Fruit fly (Drosophila melanogaster): ENCODE data around the gene TotE.
A peak's percentile ranks its signal among the peaks of the same experiment; 100 is the strongest.

Gene TotE

dm6 chr2L:19866540-19867318 lies 46.6 kb downstream of the TotE start (continued):
- TF ChIP-seq fd64A (GFP tag; optimal IDR thresholded peaks at IDR 0.05) (no peak), Oli (tag; optimal IDR thresholded peaks at IDR 0.05) (peak; percentile 60), CG10543 (GFP tag; optimal IDR thresholded peaks at IDR 0.05) (no peak), ash1 (GFP tag; optimal IDR thresholded peaks at IDR 0.05) (no peak), Dll (GFP tag; IDR thresholded peaks at IDR 0.05; ENCODE audit: partially characterized antibody) (no peak), Eip74EF (GFP tag; optimal IDR thresholded peaks at IDR 0.05) (no peak), Chrac-16 (GFP tag; optimal IDR thresholded peaks at IDR 0.05) (peak; percentile 39), btn (GFP tag; optimal IDR thresholded peaks at IDR 0.05) (no peak), Xrp1 (GFP tag; IDR thresholded peaks at IDR 0.05) (peak; percentile 50; the same call in 1 of the 2 replicates), Dfd (GFP tag; optimal IDR thresholded peaks at IDR 0.05) (no peak), CG11085 (GFP tag; IDR thresholded peaks at IDR 0.05) (no peak), Lpt (GFP tag; optimal IDR thresholded peaks at IDR 0.05) (no peak), klu (GFP tag; IDR thresholded peaks at IDR 0.05) (0 out of 2 replicates have a peak, but pooled peaks have one; percentile 10), CG13624 (GFP tag; optimal IDR thresholded peaks at IDR 0.05) (peak; percentile 7), HLHmδ (GFP tag; optimal IDR thresholded peaks at IDR 0.05) (no peak), CG1603 (tag; optimal IDR thresholded peaks at IDR 0.05) (peak; percentile 45), CG9817 (tag; optimal IDR thresholded peaks at IDR 0.05) (no peak), lab (GFP tag; optimal IDR thresholded peaks at IDR 0.05) (peak; percentile 31), da (GFP tag; optimal IDR thresholded peaks at IDR 0.05) (peak; percentile 67), CTCF (GFP tag; optimal IDR thresholded peaks at IDR 0.05) (no peak), CG2120 (GFP tag; optimal IDR thresholded peaks at IDR 0.05) (peak; percentile 53), Med (GFP tag) (peak; percentile 16), amos (GFP tag; IDR thresholded peaks at IDR 0.05; ENCODE audit: partially characterized antibody) (no peak), CG10321 (GFP tag; IDR thresholded peaks at IDR 0.05) (no peak), Gug (GFP tag; IDR thresholded peaks at IDR 0.05) (0 out of 4 replicates have a peak, but pooled peaks have one; percentile 13), slp2 (GFP tag; optimal IDR thresholded peaks at IDR 0.05) (peak; percentile 34), dati (GFP tag; IDR thresholded peaks at IDR 0.05) (no peak), Ets97D (GFP tag; optimal IDR thresholded peaks at IDR 0.05) (no peak), CG18619 (GFP tag; optimal IDR thresholded peaks at IDR 0.05) (peak; percentile 24), sim (GFP tag; IDR thresholded peaks at IDR 0.05) (no peak), ato (GFP tag; IDR thresholded peaks at IDR 0.05; ENCODE audit: partially characterized antibody) (no peak), Rx (GFP tag; IDR thresholded peaks at IDR 0.05) (no peak), row (GFP tag; IDR thresholded peaks at IDR 0.05) (peak; percentile 46), CG5953 (GFP tag; IDR thresholded peaks at IDR 0.05) (no peak), Doc2 (GFP tag; IDR thresholded peaks at IDR 0.05) (no peak), Hey (tag; optimal IDR thresholded peaks at IDR 0.05) (no peak), hbn (GFP tag; IDR thresholded peaks at IDR 0.05; ENCODE audit: partially characterized antibody) (no peak), CG8281 (tag; optimal IDR thresholded peaks at IDR 0.05) (no peak), fd3F (GFP tag; optimal IDR thresholded peaks at IDR 0.05) (no peak), CG4854 (GFP tag; optimal IDR thresholded peaks at IDR 0.05) (no peak), Lhr (GFP tag; optimal IDR thresholded peaks at IDR 0.05) (peak; percentile 16), Fer1 (GFP tag; optimal IDR thresholded peaks at IDR 0.05) (peak; percentile 47), maf-S (GFP tag; optimal IDR thresholded peaks at IDR 0.05) (peak; percentile 24), tio (GFP tag; optimal IDR thresholded peaks at IDR 0.05) (peak; percentile 59), Mes4 (GFP tag; optimal IDR thresholded peaks at IDR 0.05) (no peak), pita (GFP tag; optimal IDR thresholded peaks at IDR 0.05) (no peak), CG4820 (GFP tag; optimal IDR thresholded peaks at IDR 0.05) (peak; percentile 9), CrebB (tag; optimal IDR thresholded peaks at IDR 0.05) (no peak), chm (GFP tag; IDR thresholded peaks at IDR 0.05) (no peak), Optix (GFP tag; IDR thresholded peaks at IDR 0.05) (no peak)

Measured in whole organism, embryonic.